Fruit fly (Drosophila melanogaster) whole organism, adult: Measurements from ENCODE around the gene CG17572.

Source experiments
- CG11617 ChIP-seq: fragments of 200-800 bp; sonication (Bioruptor generic); optimal IDR thresholded peaks from 2 replicates; lab custom pipeline; 2017; ENCODE audit warnings: mild to moderate bottlenecking, missing biosample characterization, missing genetic modification reagents, missing genetic modification characterization
- CG12768 ChIP-seq: fragments of 200-800 bp; sonication (Bioruptor generic); optimal IDR thresholded peaks from 2 replicates; lab custom pipeline; 2017; ENCODE audit warnings: missing biosample characterization, missing genetic modification characterization, mild to moderate bottlenecking, moderate library complexity, missing genetic modification reagents
- CG14711 ChIP-seq: fragments of 200-800 bp; sonication (Bioruptor generic); optimal IDR thresholded peaks from 2 replicates; lab custom pipeline; 2018; ENCODE audit warnings: missing biosample characterization, mild to moderate bottlenecking, missing genetic modification characterization, moderate library complexity
- CG1620 ChIP-seq: fragments of 200-800 bp; sonication (Bioruptor generic); optimal IDR thresholded peaks from 2 replicates; lab custom pipeline; 2016; ENCODE audit warnings: missing biosample characterization, missing genetic modification characterization
- CG33017 ChIP-seq: fragments of 200-800 bp; sonication (Bioruptor generic); optimal IDR thresholded peaks from 2 replicates; lab custom pipeline; 2018; ENCODE audit warnings: missing biosample characterization, mild to moderate bottlenecking, missing genetic modification characterization, moderate library complexity
- CG5204 ChIP-seq: fragments of 200-800 bp; sonication (Bioruptor generic); optimal IDR thresholded peaks from 2 replicates; lab custom pipeline; 2016; ENCODE audit warnings: missing biosample characterization, missing genetic modification characterization
- CG7045 ChIP-seq: fragments of 200-800 bp; sonication (Bioruptor generic); optimal IDR thresholded peaks from 2 replicates; lab custom pipeline; 2017; ENCODE audit warnings: missing biosample characterization, mild to moderate bottlenecking, missing genetic modification characterization
- CG7101 ChIP-seq: fragments of 200-800 bp; sonication (Bioruptor generic); optimal IDR thresholded peaks from 2 replicates; lab custom pipeline; 2018; ENCODE audit warnings: missing biosample characterization, mild to moderate bottlenecking, missing genetic modification characterization, moderate library complexity
- Clk ChIP-seq: fragments of 200-800 bp; sonication (Bioruptor generic); optimal IDR thresholded peaks from 2 replicates; lab custom pipeline; 2017; ENCODE audit warnings: missing biosample characterization, missing genetic modification characterization
- Crg-1 ChIP-seq: fragments of 200-800 bp; sonication (Bioruptor generic); optimal IDR thresholded peaks from 2 replicates; lab custom pipeline; 2016; ENCODE audit warnings: missing biosample characterization, missing genetic modification characterization
- Hr96 ChIP-seq: fragments of 200-800 bp; sonication (Bioruptor generic); optimal IDR thresholded peaks from 2 replicates; lab custom pipeline; 2016; ENCODE audit warnings: missing biosample characterization, missing genetic modification characterization
- Mnt ChIP-seq: fragments of 200-800 bp; sonication (Bioruptor generic); optimal IDR thresholded peaks from 2 replicates; lab custom pipeline; 2016; ENCODE audit warnings: missing biosample characterization, mild to moderate bottlenecking, missing genetic modification characterization
- bab1 ChIP-seq: fragments of 200-800 bp; sonication (Bioruptor generic); optimal IDR thresholded peaks from 3 replicates; lab custom pipeline; 2019; ENCODE audit warnings: missing biosample characterization, mild to moderate bottlenecking, missing genetic modification characterization, moderate library complexity
- cic ChIP-seq: fragments of 200-800 bp; sonication (Bioruptor generic); optimal IDR thresholded peaks from 2 replicates; lab custom pipeline; 2017; ENCODE audit warnings: missing biosample characterization, mild to moderate bottlenecking, missing genetic modification characterization, moderate library complexity
- cnc ChIP-seq, 2 experiments: fragments of >200 bp; optimal IDR thresholded peaks; 2 replicates each; lab custom pipeline; 2017
- kay ChIP-seq: fragments of 200-800 bp; sonication (Bioruptor generic); peaks from one replicate; lab custom pipeline; 2016; ENCODE audit warnings: missing biosample characterization, missing genetic modification characterization, borderline replicate concordance
- ovo ChIP-seq: fragments of 200-800 bp; sonication (Bioruptor generic); optimal IDR thresholded peaks from 2 replicates; lab custom pipeline; 2016; ENCODE audit warnings: missing biosample characterization, missing genetic modification characterization
- pad ChIP-seq: fragments of 200-800 bp; sonication (Bioruptor generic); optimal IDR thresholded peaks from 3 replicates; lab custom pipeline; 2017; ENCODE audit warnings: missing biosample characterization, missing genetic modification characterization, mild to moderate bottlenecking, moderate library complexity, missing genetic modification reagents
- tj ChIP-seq: fragments of 200-800 bp; sonication (Bioruptor generic); optimal IDR thresholded peaks from 3 replicates; lab custom pipeline; 2017; ENCODE audit warnings: missing biosample characterization, mild to moderate bottlenecking, missing genetic modification characterization, moderate library complexity
- toe ChIP-seq: fragments of 200-800 bp; sonication (Bioruptor generic); optimal IDR thresholded peaks from 2 replicates; lab custom pipeline; 2016; ENCODE audit warnings: missing biosample characterization, missing genetic modification characterization

CG17572 gene

DNA sequence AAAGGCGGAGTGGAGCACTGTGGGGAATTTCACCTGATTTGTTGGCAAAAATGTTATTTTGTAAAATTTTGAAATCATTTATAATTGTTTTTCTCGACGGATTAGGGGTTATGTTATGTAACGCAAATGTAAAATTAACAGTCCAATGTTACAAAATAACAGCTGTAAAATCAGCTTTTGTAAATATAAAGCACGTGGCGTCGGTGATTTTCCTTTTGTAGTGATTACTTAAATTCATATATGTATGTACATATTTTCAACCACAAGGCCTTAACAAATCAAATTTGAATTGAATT lies 51.8 kb downstream of the CG17572 start, which contains the start of gene CG15172:
Gene CG15172 (plus strand): TSS at position 197 of the 296 bp plus-strand sequence.
- TF ChIP-seq CG7045 (GFP tag; lab: Kevin White, UChicago) (no peak), CG7101 (tag; lab: Kevin White, UChicago) (no peak), pad (no peak), bab1 (GFP tag; lab: Kevin White, UChicago) (no peak), toe (GFP tag; lab: Kevin White, UChicago) (no peak), cnc (optimal IDR thresholded peaks at IDR 0.05; lab: Kevin White, UChicago) (no peak)

DNA sequence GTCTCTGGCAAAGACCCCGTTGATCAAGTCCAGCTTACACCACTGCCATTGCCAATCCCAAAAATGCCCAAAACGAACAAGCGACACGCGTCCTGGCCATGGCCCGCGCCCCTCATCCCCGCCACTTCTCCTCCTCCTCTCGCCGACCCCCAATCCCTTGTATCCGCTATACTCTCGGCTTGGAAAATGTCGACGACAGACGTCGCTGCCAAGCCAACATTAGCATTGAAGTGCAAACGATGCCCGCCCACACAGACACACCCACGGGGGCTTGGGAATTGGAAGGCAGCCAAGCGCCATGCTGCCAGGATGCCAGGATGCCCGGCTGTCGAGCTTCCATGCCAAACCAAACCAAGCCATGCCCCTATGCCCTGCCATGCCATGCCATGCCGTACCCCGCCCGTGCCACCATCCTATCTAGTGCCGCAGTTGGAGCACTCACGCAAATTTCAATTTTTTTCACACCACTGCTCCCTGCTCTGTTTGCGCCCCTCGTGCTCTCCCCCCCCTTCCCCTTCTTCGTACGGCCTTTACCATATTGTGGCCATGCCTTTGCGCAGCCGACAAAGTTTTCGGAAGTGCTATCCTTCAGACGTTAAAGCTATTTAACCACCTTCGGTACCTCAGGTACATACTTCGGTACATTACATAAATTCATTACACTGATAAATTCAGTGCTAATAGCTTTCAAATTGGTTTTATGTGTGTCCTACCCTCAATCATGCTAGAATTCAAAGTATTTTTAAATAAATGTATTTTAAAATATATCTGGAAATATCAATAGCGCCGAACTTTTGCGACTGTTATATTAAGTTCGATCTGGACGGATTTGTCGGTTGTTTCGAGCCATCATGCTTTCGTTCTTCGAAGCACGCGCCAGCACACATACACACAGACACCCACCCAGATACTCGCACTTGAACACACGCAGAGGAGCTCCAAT lies 52.4 kb downstream of the CG17572 start:
- TF ChIP-seq Hr96 (GFP tag; lab: Kevin White, UChicago) (no peak), cnc (optimal IDR thresholded peaks at IDR 0.05; lab: Kevin White, UChicago) (no peak), CG7045 (GFP tag; lab: Kevin White, UChicago) (peak; percentile 74), CG14711 (tag; lab: Kevin White, UChicago) (peak; percentile 9), CG1620 (GFP tag; lab: Kevin White, UChicago) (no peak), Mnt (GFP tag; lab: Kevin White, UChicago) (peak; percentile 0), Clk (GFP tag; lab: Kevin White, UChicago) (peak; percentile 64), tj (GFP tag; lab: Kevin White, UChicago) (peak; percentile 1), pad (peak; percentile 40), CG11617 (GFP tag; lab: Kevin White, UChicago) (peak; percentile 71), CG12768 (peak; percentile 45), CG5204 (peak; percentile 49), toe (GFP tag; lab: Kevin White, UChicago) (no peak), ovo (GFP tag; lab: Kevin White, UChicago) (no peak), Crg-1 (GFP tag; lab: Kevin White, UChicago) (no peak), cic (GFP tag; lab: Kevin White, UChicago) (no peak), kay (GFP tag; lab: Kevin White, UChicago) (peak; percentile 54), bab1 (GFP tag; lab: Kevin White, UChicago) (no peak), CG7101 (tag; lab: Kevin White, UChicago) (peak; percentile 72), CG33017 (peak; percentile 80)
